Fruit fly (Drosophila melanogaster) whole organism, adult: ENCODE data around the gene Tpi.

Experiments used
- CG1620 ChIP-seq: fragments of 200-800 bp; sonication (Bioruptor generic); optimal IDR thresholded peaks from 2 replicates; lab custom pipeline; 2016; ENCODE audit warnings: missing biosample characterization, missing genetic modification characterization
- CG5204 ChIP-seq: fragments of 200-800 bp; sonication (Bioruptor generic); optimal IDR thresholded peaks from 2 replicates; lab custom pipeline; 2016; ENCODE audit warnings: missing biosample characterization, missing genetic modification characterization
- CG7045 ChIP-seq: fragments of 200-800 bp; sonication (Bioruptor generic); optimal IDR thresholded peaks from 2 replicates; lab custom pipeline; 2017; ENCODE audit warnings: missing biosample characterization, mild to moderate bottlenecking, missing genetic modification characterization
- CG7101 ChIP-seq: fragments of 200-800 bp; sonication (Bioruptor generic); optimal IDR thresholded peaks from 2 replicates; lab custom pipeline; 2018; ENCODE audit warnings: missing biosample characterization, mild to moderate bottlenecking, missing genetic modification characterization, moderate library complexity
- Crg-1 ChIP-seq: fragments of 200-800 bp; sonication (Bioruptor generic); optimal IDR thresholded peaks from 2 replicates; lab custom pipeline; 2016; ENCODE audit warnings: missing biosample characterization, missing genetic modification characterization
- Hr96 ChIP-seq: fragments of 200-800 bp; sonication (Bioruptor generic); optimal IDR thresholded peaks from 2 replicates; lab custom pipeline; 2016; ENCODE audit warnings: missing biosample characterization, missing genetic modification characterization
- Mnt ChIP-seq: fragments of 200-800 bp; sonication (Bioruptor generic); optimal IDR thresholded peaks from 2 replicates; lab custom pipeline; 2016; ENCODE audit warnings: missing biosample characterization, mild to moderate bottlenecking, missing genetic modification characterization
- bab1 ChIP-seq: fragments of 200-800 bp; sonication (Bioruptor generic); optimal IDR thresholded peaks from 3 replicates; lab custom pipeline; 2019; ENCODE audit warnings: missing biosample characterization, mild to moderate bottlenecking, missing genetic modification characterization, moderate library complexity
- cic ChIP-seq: fragments of 200-800 bp; sonication (Bioruptor generic); optimal IDR thresholded peaks from 2 replicates; lab custom pipeline; 2017; ENCODE audit warnings: missing biosample characterization, mild to moderate bottlenecking, missing genetic modification characterization, moderate library complexity
- kay ChIP-seq: fragments of 200-800 bp; sonication (Bioruptor generic); peaks from one replicate; lab custom pipeline; 2016; ENCODE audit warnings: missing biosample characterization, missing genetic modification characterization, borderline replicate concordance
- pad ChIP-seq: fragments of 200-800 bp; sonication (Bioruptor generic); optimal IDR thresholded peaks from 3 replicates; lab custom pipeline; 2017; ENCODE audit warnings: missing biosample characterization, missing genetic modification characterization, mild to moderate bottlenecking, moderate library complexity, missing genetic modification reagents
- tj ChIP-seq: fragments of 200-800 bp; sonication (Bioruptor generic); optimal IDR thresholded peaks from 3 replicates; lab custom pipeline; 2017; ENCODE audit warnings: missing biosample characterization, mild to moderate bottlenecking, missing genetic modification characterization, moderate library complexity
- toe ChIP-seq: fragments of 200-800 bp; sonication (Bioruptor generic); optimal IDR thresholded peaks from 2 replicates; lab custom pipeline; 2016; ENCODE audit warnings: missing biosample characterization, missing genetic modification characterization

DNA sequence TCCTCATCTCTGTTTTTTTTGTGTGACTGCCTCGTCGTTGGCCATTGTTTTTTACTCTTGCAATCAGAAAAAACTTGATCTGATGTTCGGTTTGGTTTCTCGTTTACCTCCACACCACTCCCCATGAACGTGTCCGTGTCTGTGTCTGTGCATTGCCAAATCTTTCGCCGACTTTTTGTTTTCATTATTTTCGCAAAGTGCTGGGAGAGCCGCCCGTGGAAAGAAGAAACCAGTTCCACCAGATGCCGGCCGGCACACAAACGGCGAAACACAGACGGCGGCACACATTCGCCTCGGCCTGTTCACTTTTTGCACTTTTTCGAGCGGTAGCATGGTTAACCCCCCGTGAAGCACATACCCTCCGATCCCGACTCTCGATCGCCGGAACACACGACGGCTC, 39.0 kb downstream of the Tpi start:
- TF ChIP-seq CG7045 (GFP tag; lab: Kevin White, UChicago), result no peak
- no peak for TF ChIP-seq Mnt
- no peak for TF ChIP-seq CG7101 (tag; lab: Kevin White, UChicago)
- no peak for TF ChIP-seq toe (GFP tag; lab: Kevin White, UChicago)
- no peak for TF ChIP-seq kay (GFP tag; lab: Kevin White, UChicago)
- no peak for TF ChIP-seq pad (GFP tag; lab: Kevin White, UChicago)
- TF ChIP-seq Hr96 (GFP tag; lab: Kevin White, UChicago), result no peak
- no peak for TF ChIP-seq Crg-1
- no peak for TF ChIP-seq CG1620 (GFP tag; lab: Kevin White, UChicago)
- TF ChIP-seq bab1 (GFP tag; lab: Kevin White, UChicago), result no peak
- TF ChIP-seq cic (GFP tag; lab: Kevin White, UChicago), result no peak
- no peak for TF ChIP-seq CG5204 (GFP tag; lab: Kevin White, UChicago)
- TF ChIP-seq tj (GFP tag; lab: Kevin White, UChicago), result no peak
